Worm (Caenorhabditis elegans) whole organism, L2 larva: Measurements from ENCODE around the gene gei-15.

ENCODE experiments used
- aly-2 ChIP-seq: fragments of 150-350 bp; optimal IDR thresholded peaks from 2 replicates; lab custom pipeline; 2014; ENCODE audit warnings: missing biosample characterization, missing genetic modification characterization
- ama-1 ChIP-seq: fragments of 150-350 bp; optimal IDR thresholded peaks from 2 replicates; lab custom pipeline; 2018; ENCODE audit warnings: inconsistent platforms
- crh-2 ChIP-seq: sonication (generic microtip); optimal IDR thresholded peaks from 2 replicates; lab custom pipeline; 2017; ENCODE audit warnings: missing biosample characterization, missing genetic modification characterization
- dmd-4 ChIP-seq: sonication (generic microtip); optimal IDR thresholded peaks from 2 replicates; lab custom pipeline; 2017; ENCODE audit warnings: missing biosample characterization, missing genetic modification characterization
- nhr-11 ChIP-seq: fragments of 150-350 bp; optimal IDR thresholded peaks from 2 replicates; lab custom pipeline; 2014; ENCODE audit warnings: missing biosample characterization, missing genetic modification characterization
- nhr-12 ChIP-seq: fragments of 150-350 bp; optimal IDR thresholded peaks from 2 replicates; lab custom pipeline; 2014; ENCODE audit warnings: missing biosample characterization, missing genetic modification characterization
- nhr-25 ChIP-seq: fragments of 150-350 bp; sonication (generic microtip); optimal IDR thresholded peaks from 3 replicates; lab custom pipeline; 2014; ENCODE audit warnings: missing biosample characterization, missing genetic modification characterization
- skn-1 ChIP-seq: sonication (generic microtip); optimal IDR thresholded peaks from 2 replicates; lab custom pipeline; 2017; ENCODE audit warnings: missing biosample characterization, missing genetic modification characterization
- snpc-4 ChIP-seq: fragments of 150-350 bp; optimal IDR thresholded peaks from 2 replicates; lab custom pipeline; 2014; ENCODE audit warnings: missing biosample characterization, missing genetic modification characterization

ce11 chrX:6825840-6826239 lies 2.8 kb upstream of the gei-15 start, which contains the start of gene F41B4.1:
- TF ChIP-seq dmd-4 (tag; lab: Kevin White, UChicago) (no peak), skn-1 (no peak), aly-2 (no peak), nhr-12 (tag; lab: Kevin White, UChicago) (no peak), crh-2 (no peak), snpc-4 (tag; lab: Kevin White, UChicago) (no peak), nhr-11 (tag; lab: Kevin White, UChicago) (no peak), nhr-25 (tag; lab: Kevin White, UChicago) (no peak), ama-1 (lab: Kevin White, UChicago) (no peak)
